Fruit fly (Drosophila melanogaster) whole organism, prepupa: ENCODE measurements around the gene CG3342.
"Not testable (repeated sequence)": the region's sequence is repeated elsewhere in the genome, so short reads cannot be mapped to it uniquely, and the experiment has no call there.

ENCODE experiments used
- CG10631 ChIP-seq: fragments of 200-800 bp; sonication (Bioruptor generic); optimal IDR thresholded peaks from 2 replicates; lab custom pipeline; 2016; ENCODE audit warnings: missing biosample characterization, missing genetic modification characterization
- CG6276 ChIP-seq: fragments of 200-800 bp; sonication (Bioruptor generic); optimal IDR thresholded peaks from 2 replicates; lab custom pipeline; 2017; ENCODE audit warnings: missing biosample characterization, mild to moderate bottlenecking, missing genetic modification characterization
- CG6854 ChIP-seq: fragments of 200-800 bp; sonication (Bioruptor generic); optimal IDR thresholded peaks from 2 replicates; lab custom pipeline; 2017; ENCODE audit warnings: missing biosample characterization, mild to moderate bottlenecking, missing genetic modification characterization
- CG8319 ChIP-seq: fragments of 200-800 bp; sonication (Bioruptor generic); optimal IDR thresholded peaks from 3 replicates; lab custom pipeline; 2016; ENCODE audit warnings: missing biosample characterization, missing genetic modification characterization
- Eip93F ChIP-seq: fragments of 200-800 bp; sonication (Bioruptor generic); optimal IDR thresholded peaks from 2 replicates; lab custom pipeline; 2016; ENCODE audit warnings: missing biosample characterization, mild to moderate bottlenecking, missing genetic modification characterization
- Ets21C ChIP-seq: fragments of 200-800 bp; sonication (Bioruptor generic); optimal IDR thresholded peaks from 3 replicates; lab custom pipeline; 2016; ENCODE audit warnings: missing biosample characterization, missing genetic modification characterization
- Gug ChIP-seq: fragments of 200-800 bp; sonication (Bioruptor generic); IDR thresholded peaks from 2 replicates; pipeline ENCODE4 v1.3.6; 2022; ENCODE audit warnings: missing biosample characterization, missing genetic modification characterization
- Hr38 ChIP-seq: sonication (Bioruptor generic); optimal IDR thresholded peaks from 2 replicates; lab custom pipeline; 2016; ENCODE audit warnings: missing biosample characterization, missing genetic modification characterization
- Hr39 ChIP-seq: fragments of 200-800 bp; sonication (Bioruptor generic); optimal IDR thresholded peaks from 2 replicates; lab custom pipeline; 2016; ENCODE audit warnings: missing biosample characterization, missing genetic modification characterization
- dsx ChIP-seq: fragments of 200-800 bp; optimal IDR thresholded peaks from 3 replicates; lab custom pipeline; 2019; ENCODE audit warnings: missing biosample characterization, mild to moderate bottlenecking, missing genetic modification characterization, moderate library complexity; ENCODE audit not compliant: poor library complexity, severe bottlenecking
- eg ChIP-seq: fragments of 200-800 bp; sonication (Bioruptor generic); IDR thresholded peaks from 3 replicates; pipeline ENCODE4 v1.3.6; 2022; ENCODE audit warnings: missing biosample characterization, missing genetic modification characterization
- esn ChIP-seq: fragments of 200-800 bp; sonication (Bioruptor generic); optimal IDR thresholded peaks from 2 replicates; lab custom pipeline; 2016; ENCODE audit warnings: missing biosample characterization, mild to moderate bottlenecking, missing genetic modification characterization, moderate library complexity
- net ChIP-seq: fragments of 200-800 bp; sonication (Bioruptor generic); optimal IDR thresholded peaks from 3 replicates; lab custom pipeline; 2016; ENCODE audit warnings: missing biosample characterization, missing genetic modification characterization
- svp ChIP-seq: fragments of 200-800 bp; sonication (Bioruptor generic); peaks from one replicate; lab custom pipeline; 2016; ENCODE audit warnings: missing biosample characterization, missing genetic modification characterization

The CG3342 gene

dm6 chrX:6524217-6524616 is 3.5 kb downstream of the CG3342 start, which contains the start of the genes CG42340 and CG3918 (continued):
- TF ChIP-seq Eip93F: no peak
- no peak for TF ChIP-seq dsx (GFP tag; lab: Kevin White, UChicago)
- no peak for TF ChIP-seq CG6854 (GFP tag; lab: Kevin White, UChicago)
- no peak for TF ChIP-seq net (GFP tag; lab: Kevin White, UChicago)
- no peak for TF ChIP-seq Ets21C (GFP tag; lab: Kevin White, UChicago)
- TF ChIP-seq Hr39 (GFP tag; lab: Kevin White, UChicago): no peak
- no peak for TF ChIP-seq CG8319 (GFP tag; lab: Kevin White, UChicago)

- TF ChIP-seq eg: no peak
Observed at dm6 chrX:6513193-6513592, 14.5 kb downstream of the CG3342 start.

DNA sequence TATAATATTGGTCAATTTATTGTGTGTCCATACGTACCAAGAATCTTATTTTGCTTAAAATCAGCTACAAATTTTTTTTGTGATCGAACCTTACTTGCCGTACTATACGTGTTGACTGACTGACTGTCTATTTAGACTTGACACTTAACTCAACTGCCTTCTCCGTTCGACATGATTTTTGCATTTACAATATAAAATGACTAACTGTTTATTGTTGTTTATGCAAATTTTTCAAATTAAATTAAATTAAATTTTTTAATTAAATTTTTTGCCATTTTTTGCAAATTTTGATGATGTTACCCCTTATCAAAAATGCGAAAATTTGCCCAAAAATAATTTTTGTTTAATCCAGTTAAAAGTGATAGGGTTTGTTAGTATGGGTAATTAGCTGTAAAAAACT is 48.9 kb downstream of the CG3342 start, which contains the start of gene CG33665:
Gene CG33665 (minus strand): TSS at position 101 of the 400 bp plus-strand sequence.
- TF ChIP-seq svp (GFP tag; lab: Kevin White, UChicago); Hr38 (GFP tag; lab: Kevin White, UChicago); Gug (GFP tag; lab: Robert Waterston, UW): not testable (repeated sequence)

dm6 chrX:6476867-6477266 is 50.8 kb downstream of the CG3342 start, which contains the start of gene CG33666:
TSS of gene CG33666 (minus strand) at chrX:6476967.
- TF ChIP-seq CG10631; CG6276 (GFP tag; lab: Kevin White, UChicago); esn: not testable (repeated sequence)
